Worm (Caenorhabditis elegans): ENCODE measurements around the gene unc-98.

DNA sequence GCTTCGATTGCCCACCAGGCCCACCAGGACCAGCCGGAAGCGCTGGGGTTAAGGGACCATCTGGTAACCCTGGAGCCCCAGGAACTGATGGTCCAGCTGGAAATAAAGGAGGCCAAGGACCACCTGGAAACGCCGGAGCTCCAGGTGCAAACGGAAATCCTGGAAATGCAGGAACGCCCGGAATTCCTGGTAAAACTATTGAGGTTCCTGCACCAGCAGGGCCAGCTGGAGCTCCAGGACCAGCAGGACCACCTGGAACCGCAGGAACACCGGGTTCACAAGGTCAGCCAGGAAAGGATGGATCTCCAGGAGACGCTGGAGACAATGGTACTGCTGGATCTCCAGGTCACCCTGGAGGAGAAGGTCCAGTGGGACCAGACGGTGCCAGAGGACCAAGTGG is 25.7 kb downstream of the unc-98 start:
- TF ChIP-seq ztf-23 (GFP tag; IDR thresholded peaks at IDR 0.05) (no peak), klf-2 (GFP tag; conservative IDR thresholded peaks at IDR 0.05) (no peak), cog-1 (tag; optimal IDR thresholded peaks at IDR 0.05) (no peak), ref-1 (GFP tag; conservative IDR thresholded peaks at IDR 0.05) (no peak)
